Worm (Caenorhabditis elegans): ENCODE results near the gene fbxb-16.
A peak's percentile ranks its signal among the peaks of the same experiment; 100 is the strongest.

Gene fbxb-16

ce11 chrII:1606079-1606478 lies 45.6 kb downstream of the fbxb-16 start, which contains the start of gene bath-33:
TSS of gene bath-33 (minus strand) at chrII:1606179.
- TF ChIP-seq unc-62 (GFP tag; optimal IDR thresholded peaks at IDR 0.05) (no peak), fkh-10 (GFP tag; optimal IDR thresholded peaks at IDR 0.05) (no peak), lin-15B (tag; optimal IDR thresholded peaks at IDR 0.05) (no peak), lsy-12 (tag; optimal IDR thresholded peaks at IDR 0.05) (no peak), pha-4 (tag; optimal IDR thresholded peaks at IDR 0.05) (no peak), ama-1 (optimal IDR thresholded peaks at IDR 0.05) (no peak), mml-1 (tag; optimal IDR thresholded peaks at IDR 0.05) (no peak), nhr-237 (tag; optimal IDR thresholded peaks at IDR 0.05) (no peak), elt-2 (tag; optimal IDR thresholded peaks at IDR 0.05) (no peak), daf-12 (tag; optimal IDR thresholded peaks at IDR 0.05) (no peak), egl-27 (tag; optimal IDR thresholded peaks at IDR 0.05) (no peak), nhr-11 (tag; optimal IDR thresholded peaks at IDR 0.05) (no peak), lin-39 (tag; optimal IDR thresholded peaks at IDR 0.05) (no peak), nhr-23 (tag; optimal IDR thresholded peaks at IDR 0.05) (no peak), elt-1 (tag; optimal IDR thresholded peaks at IDR 0.05) (no peak), unc-39 (tag; optimal IDR thresholded peaks at IDR 0.05) (no peak), mdl-1 (tag; optimal IDR thresholded peaks at IDR 0.05) (no peak)

DNA sequence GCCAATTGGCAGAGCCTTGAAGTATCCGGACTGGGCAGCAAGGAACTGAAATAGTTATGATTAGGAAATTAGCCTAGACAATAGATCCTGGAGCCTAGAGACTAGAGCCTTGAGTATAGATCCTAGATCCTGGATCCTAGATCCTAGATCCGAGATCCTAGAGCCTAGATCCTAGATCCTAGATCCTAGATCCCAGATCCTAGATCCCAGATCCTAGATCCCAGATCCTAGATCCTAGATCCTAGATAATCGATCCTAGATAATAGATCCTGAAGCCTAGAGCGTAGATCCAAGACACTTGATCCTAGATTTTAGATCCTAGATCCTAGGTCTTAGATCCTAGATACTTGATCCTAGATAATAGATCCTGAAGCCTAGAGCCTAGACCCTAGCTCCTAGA lies 46.7 kb downstream of the fbxb-16 start:
- TF ChIP-seq nhr-28 (tag; optimal IDR thresholded peaks at IDR 0.05), result no peak

- TF ChIP-seq lin-39 (tag; optimal IDR thresholded peaks at IDR 0.05), result no peak
- no peak for TF ChIP-seq elt-3 (tag; optimal IDR thresholded peaks at IDR 0.05)
- no peak for TF ChIP-seq elt-2 (tag; optimal IDR thresholded peaks at IDR 0.05)
- TF ChIP-seq jun-1 (tag; optimal IDR thresholded peaks at IDR 0.05), result no peak
- no peak for TF ChIP-seq egl-27 (tag; optimal IDR thresholded peaks at IDR 0.05)
- no peak for TF ChIP-seq lsy-12 (tag; optimal IDR thresholded peaks at IDR 0.05)
- no peak for TF ChIP-seq tbx-2 (tag; optimal IDR thresholded peaks at IDR 0.05)
- TF ChIP-seq unc-39 (tag; optimal IDR thresholded peaks at IDR 0.05), result no peak
Observed at ce11 chrII:1603049-1603448, 48.7 kb downstream of the fbxb-16 start.

- TF ChIP-seq nhr-43 (tag; optimal IDR thresholded peaks at IDR 0.05; ENCODE audit: poor library complexity, severe bottlenecking) (no peak), ztf-11 (tag; optimal IDR thresholded peaks at IDR 0.05) (no peak), eor-1 (tag; optimal IDR thresholded peaks at IDR 0.05) (no peak), nhr-76 (tag; optimal IDR thresholded peaks at IDR 0.05) (no peak), elt-2 (tag; optimal IDR thresholded peaks at IDR 0.05) (peak; percentile 59), nhr-11 (tag; optimal IDR thresholded peaks at IDR 0.05) (no peak), nhr-28 (tag; optimal IDR thresholded peaks at IDR 0.05) (no peak), pqm-1 (tag; optimal IDR thresholded peaks at IDR 0.05) (peak; percentile 36), unc-62 (GFP tag; optimal IDR thresholded peaks at IDR 0.05) (no peak), nhr-12 (tag; optimal IDR thresholded peaks at IDR 0.05) (no peak)
Observed at ce11 chrII:1601507-1601906, 50.2 kb downstream of the fbxb-16 start, which contains the start of gene bath-47. TSS of gene bath-47 (plus strand) at chrII:1601811.

ce11 chrII:1600661-1601060 lies 51.0 kb downstream of the fbxb-16 start, which contains the start of gene bath-26:
TSS of gene bath-26 (minus strand) at chrII:1600761.
- TF ChIP-seq elt-1 (tag; optimal IDR thresholded peaks at IDR 0.05), result no peak
- TF ChIP-seq ztf-4 (tag; optimal IDR thresholded peaks at IDR 0.05), result no peak
- TF ChIP-seq unc-62 (GFP tag; optimal IDR thresholded peaks at IDR 0.05), result no peak
- TF ChIP-seq zag-1 (tag; optimal IDR thresholded peaks at IDR 0.05), result no peak

All from whole organism, L3 larva.